Worm (Caenorhabditis elegans): ENCODE measurements around the gene F54C8.7.

F54C8.7 gene

DNA sequence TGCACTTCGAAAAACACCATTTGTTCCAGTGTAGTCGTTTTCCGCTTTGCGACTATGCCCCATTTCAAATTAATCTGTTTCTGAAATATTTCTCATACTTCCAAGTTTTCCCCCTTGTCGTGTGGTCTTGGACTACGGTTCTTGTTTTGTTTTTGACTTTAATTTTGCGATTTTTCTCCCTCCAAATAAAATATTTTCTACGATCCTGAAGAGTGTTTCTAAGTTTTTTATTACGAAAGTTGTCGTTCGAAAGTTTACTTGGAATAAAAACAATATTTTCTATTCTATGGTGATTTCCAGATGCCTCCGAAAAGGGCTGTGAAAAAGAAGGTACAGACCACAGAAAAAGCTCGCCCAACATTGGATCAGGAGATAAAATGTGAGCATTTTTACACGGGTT is 14.0 kb upstream of the F54C8.7 start, which contains the start of gene tag-342:
Gene tag-342, plus strand, starts transcription at position 301 of the 400 bp plus-strand sequence.
- no peak for TF ChIP-seq cog-1 (tag; optimal IDR thresholded peaks at IDR 0.05)
- TF ChIP-seq ztf-29 (GFP tag; IDR thresholded peaks at IDR 0.05), result no peak
- TF ChIP-seq ztf-23 (GFP tag; IDR thresholded peaks at IDR 0.05), result no peak
- TF ChIP-seq tab-1 (GFP tag; IDR thresholded peaks at IDR 0.05), result no peak
- no peak for TF ChIP-seq med-1 (GFP tag; optimal IDR thresholded peaks at IDR 0.05; ENCODE audit: insufficient read depth)
- TF ChIP-seq klf-2 (GFP tag; conservative IDR thresholded peaks at IDR 0.05), result no peak
- TF ChIP-seq T22C8.4 (GFP tag; IDR thresholded peaks at IDR 0.05), result no peak
- TF ChIP-seq ref-1 (GFP tag; conservative IDR thresholded peaks at IDR 0.05), result no peak
- TF ChIP-seq flt-1 (GFP tag; IDR thresholded peaks at IDR 0.05), result no peak

DNA sequence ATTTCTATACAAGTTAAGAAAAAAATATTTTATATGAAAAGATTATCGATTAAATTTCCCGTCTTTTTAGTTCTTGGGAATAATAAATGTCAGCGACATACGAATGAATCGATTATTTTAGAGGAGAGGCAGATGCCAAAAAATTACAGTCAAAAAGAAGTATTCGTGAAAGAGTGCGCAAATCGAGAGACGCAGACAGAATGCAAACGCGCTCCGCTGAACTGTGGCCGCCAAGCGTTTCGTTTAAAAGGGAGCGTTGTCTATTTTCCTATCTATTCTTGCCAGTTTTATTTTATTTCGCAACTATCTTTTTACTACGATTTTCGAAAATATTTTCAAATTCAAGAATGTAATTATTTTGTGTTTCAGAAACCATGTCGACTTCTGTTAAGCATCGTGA is 13.2 kb upstream of the F54C8.7 start, which contains the start of gene baf-1:
Gene baf-1, plus strand, starts transcription at position 370 of the 400 bp plus-strand sequence.
- TF ChIP-seq T22C8.4 (GFP tag; IDR thresholded peaks at IDR 0.05) (peak; percentile 34; the same call in 1 of the 2 replicates), tab-1 (GFP tag; IDR thresholded peaks at IDR 0.05) (no peak), flt-1 (GFP tag; IDR thresholded peaks at IDR 0.05) (no peak)

DNA sequence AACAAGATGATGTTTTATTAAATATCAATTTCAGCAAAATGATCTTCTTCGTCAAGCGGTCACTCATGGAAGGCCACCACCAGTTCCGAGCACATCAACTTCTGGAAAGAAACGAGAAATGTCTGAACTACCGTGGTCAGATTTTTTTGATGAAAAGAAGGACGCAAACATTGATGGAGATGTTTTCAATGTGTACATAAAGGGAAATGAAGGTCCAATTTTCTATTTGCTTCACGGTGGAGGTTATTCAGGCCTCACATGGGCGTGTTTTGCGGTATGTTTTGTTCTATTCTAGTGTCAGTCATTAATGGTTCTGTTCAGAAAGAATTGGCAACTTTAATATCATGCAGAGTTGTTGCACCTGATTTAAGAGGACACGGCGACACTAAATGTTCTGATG is 12.0 kb upstream of the F54C8.7 start, which contains the start of gene B0464.6:
Gene B0464.6, minus strand, starts transcription at position 101 of the 400 bp plus-strand sequence.
- TF ChIP-seq ztf-23 (GFP tag; IDR thresholded peaks at IDR 0.05) (no peak), klf-2 (GFP tag; conservative IDR thresholded peaks at IDR 0.05) (no peak), tab-1 (GFP tag; IDR thresholded peaks at IDR 0.05) (no peak), flt-1 (GFP tag; IDR thresholded peaks at IDR 0.05) (no peak), T22C8.4 (GFP tag; IDR thresholded peaks at IDR 0.05) (no peak), ref-1 (GFP tag; conservative IDR thresholded peaks at IDR 0.05) (no peak), med-1 (GFP tag; optimal IDR thresholded peaks at IDR 0.05; ENCODE audit: insufficient read depth) (no peak), cog-1 (tag; optimal IDR thresholded peaks at IDR 0.05) (no peak)

DNA sequence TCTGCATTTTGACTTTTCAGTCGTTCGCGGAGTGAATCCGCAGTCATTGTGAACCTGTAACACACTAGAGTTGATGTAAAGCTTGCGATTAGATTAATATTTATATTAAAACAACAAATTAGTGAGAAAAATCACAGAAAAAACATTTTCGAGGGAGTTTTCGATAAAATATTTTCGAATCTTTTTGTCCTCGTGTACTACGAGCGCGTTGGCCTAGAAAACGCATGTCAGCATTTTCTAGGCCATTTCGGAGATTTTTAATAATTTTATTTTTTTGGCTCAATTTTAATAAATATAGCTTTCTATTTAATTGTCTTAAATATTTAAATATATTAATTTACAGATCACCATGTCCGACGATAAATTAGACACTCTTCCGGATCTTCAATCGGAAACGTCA is 11.6 kb upstream of the F54C8.7 start, which contains the start of gene B0464.9:
Gene B0464.9, plus strand, starts transcription at position 344 of the 400 bp plus-strand sequence.
- TF ChIP-seq ztf-23 (GFP tag; IDR thresholded peaks at IDR 0.05) (peak; percentile 43; the same call in 1 of the 2 replicates), klf-2 (GFP tag; conservative IDR thresholded peaks at IDR 0.05) (no peak), med-1 (GFP tag; optimal IDR thresholded peaks at IDR 0.05; ENCODE audit: insufficient read depth) (no peak), T22C8.4 (GFP tag; IDR thresholded peaks at IDR 0.05) (peak; percentile 6; the same call in 1 of the 2 replicates)

DNA sequence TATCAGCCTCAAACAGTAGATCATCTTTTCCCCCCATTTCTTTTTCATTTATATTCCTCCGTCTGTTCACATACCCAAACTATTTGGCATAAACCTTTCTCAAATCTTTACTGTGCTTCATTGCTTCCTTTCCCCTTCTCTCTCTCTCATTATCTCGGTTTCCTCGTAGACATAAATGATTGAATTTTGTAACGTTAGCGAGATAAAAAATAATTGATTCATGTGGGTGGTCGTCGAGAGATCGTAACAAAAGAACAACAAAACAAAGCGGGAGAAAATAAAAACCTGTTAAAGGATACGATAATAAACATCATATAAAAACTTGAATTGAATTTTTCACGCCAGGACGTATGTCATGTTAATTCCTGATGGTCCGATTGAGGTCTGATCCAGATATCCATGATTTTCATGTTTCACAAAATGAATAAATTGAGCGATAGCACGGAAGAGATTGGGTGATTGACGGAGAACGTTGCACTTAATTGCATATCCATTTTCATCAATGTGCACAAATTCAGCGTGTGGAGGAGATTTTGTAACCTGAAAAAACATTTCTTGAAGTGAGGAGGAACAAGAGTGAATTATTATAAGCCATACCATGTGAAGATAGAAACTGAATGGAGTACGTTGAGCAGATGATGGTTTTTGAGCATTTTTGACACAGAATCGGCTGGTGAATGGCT is 9.1 kb upstream of the F54C8.7 start:
- TF ChIP-seq med-1 (GFP tag; optimal IDR thresholded peaks at IDR 0.05; ENCODE audit: insufficient read depth) (peak; percentile 5), tab-1 (GFP tag; IDR thresholded peaks at IDR 0.05) (no peak)

DNA sequence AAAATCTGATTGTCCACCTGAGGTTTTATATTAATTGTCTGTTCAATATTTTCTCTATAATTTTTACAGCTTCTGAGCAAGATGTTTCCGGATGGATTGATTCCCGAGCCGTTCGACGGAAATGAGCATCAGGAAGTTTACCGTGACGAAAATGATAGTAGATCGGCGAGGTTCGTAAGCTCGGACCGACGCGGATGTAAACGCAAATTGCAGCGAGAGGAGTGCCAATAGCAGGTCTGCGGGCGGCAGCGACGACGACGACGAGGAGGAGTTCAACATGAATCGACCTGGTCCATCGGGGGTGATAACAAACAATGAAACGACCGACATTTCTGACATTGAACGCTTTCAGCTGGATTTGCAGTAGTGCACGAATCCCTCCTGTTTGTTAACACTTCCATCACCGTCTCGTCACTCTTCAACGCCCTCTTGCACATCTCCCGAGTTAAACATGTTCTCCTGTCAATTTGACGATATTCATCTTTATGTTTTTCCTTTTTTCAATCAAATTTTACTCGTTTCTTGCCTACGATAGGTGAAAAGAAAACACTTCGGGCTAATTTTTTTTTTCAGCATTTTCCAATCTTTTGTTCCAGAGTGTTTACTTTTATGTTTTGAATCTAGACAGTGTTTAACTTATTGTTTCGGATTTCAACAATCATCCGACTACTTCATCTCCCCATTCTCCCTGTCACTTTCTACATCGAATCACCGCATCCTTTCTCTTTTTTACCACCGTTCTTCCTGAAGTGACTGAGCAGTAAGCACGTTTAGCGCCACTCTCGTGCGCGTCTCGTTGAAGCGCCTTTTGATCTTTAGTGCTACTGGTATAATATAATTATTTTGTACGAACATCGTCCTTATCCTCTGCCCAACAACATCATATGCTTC is 8.3 kb upstream of the F54C8.7 start:
- TF ChIP-seq T22C8.4 (GFP tag; IDR thresholded peaks at IDR 0.05), result no peak
- TF ChIP-seq ref-1 (GFP tag; conservative IDR thresholded peaks at IDR 0.05), result no peak
- TF ChIP-seq klf-2 (GFP tag; conservative IDR thresholded peaks at IDR 0.05), result no peak
- TF ChIP-seq flt-1 (GFP tag; IDR thresholded peaks at IDR 0.05), result no peak
- no peak for TF ChIP-seq tab-1 (GFP tag; IDR thresholded peaks at IDR 0.05)
- TF ChIP-seq ztf-23 (GFP tag; IDR thresholded peaks at IDR 0.05), result no peak
- no peak for TF ChIP-seq ztf-29 (GFP tag; IDR thresholded peaks at IDR 0.05)
- no peak for TF ChIP-seq cog-1 (tag; optimal IDR thresholded peaks at IDR 0.05)
- TF ChIP-seq med-1 (GFP tag; optimal IDR thresholded peaks at IDR 0.05; ENCODE audit: insufficient read depth), result no peak

DNA sequence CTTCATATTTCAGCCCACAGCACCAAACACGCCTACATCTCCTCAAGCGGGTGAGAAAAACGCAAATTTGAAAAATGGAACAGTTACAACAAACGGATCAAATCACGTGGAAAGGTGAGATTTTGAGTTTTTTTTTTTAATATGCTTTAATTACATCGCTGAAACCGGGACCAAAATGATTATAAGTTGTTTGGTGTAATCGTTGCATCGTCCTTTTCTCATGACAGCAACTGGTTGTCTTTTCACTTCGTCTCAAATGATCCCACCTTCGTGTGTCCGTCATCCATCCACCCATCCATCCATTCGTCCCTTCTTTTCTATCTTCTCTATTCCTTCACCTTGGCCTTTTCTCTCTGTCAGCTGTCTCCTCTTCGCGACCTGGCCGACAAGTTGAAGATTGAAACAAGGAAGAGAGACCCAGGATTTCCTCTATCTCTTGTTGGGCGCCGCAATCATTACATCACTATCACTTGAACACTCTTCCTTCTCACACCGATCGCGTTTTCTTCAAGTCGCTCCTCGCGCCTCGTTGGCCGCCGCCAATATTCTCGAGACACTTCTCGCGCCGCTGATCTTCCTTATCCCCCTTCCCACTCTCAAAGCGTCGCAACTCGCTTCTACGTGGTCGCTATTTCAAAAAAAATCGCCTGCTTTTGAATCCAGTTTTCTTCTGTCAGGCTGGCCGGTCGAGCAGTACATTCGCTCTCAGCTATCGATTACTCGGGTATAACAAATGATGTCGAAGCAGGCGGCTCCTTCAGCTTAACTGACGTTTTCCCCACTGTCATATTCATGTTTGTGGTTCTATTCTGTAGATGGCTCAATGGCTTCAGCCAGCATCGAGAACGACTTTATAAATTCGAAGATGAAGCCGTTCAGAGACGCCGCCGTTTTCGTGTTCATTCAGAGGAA is 3.6 kb upstream of the F54C8.7 start:
- TF ChIP-seq ref-1 (GFP tag; conservative IDR thresholded peaks at IDR 0.05) (no peak), klf-2 (GFP tag; conservative IDR thresholded peaks at IDR 0.05) (no peak), T22C8.4 (GFP tag; IDR thresholded peaks at IDR 0.05) (0 out of 2 replicates have a peak, but pooled peaks have one; percentile 21), cog-1 (tag; optimal IDR thresholded peaks at IDR 0.05) (no peak), med-1 (GFP tag; optimal IDR thresholded peaks at IDR 0.05; ENCODE audit: insufficient read depth) (no peak), ztf-23 (GFP tag; IDR thresholded peaks at IDR 0.05) (no peak), ztf-29 (GFP tag; IDR thresholded peaks at IDR 0.05) (no peak), tab-1 (GFP tag; IDR thresholded peaks at IDR 0.05) (no peak), flt-1 (GFP tag; IDR thresholded peaks at IDR 0.05) (no peak)

DNA sequence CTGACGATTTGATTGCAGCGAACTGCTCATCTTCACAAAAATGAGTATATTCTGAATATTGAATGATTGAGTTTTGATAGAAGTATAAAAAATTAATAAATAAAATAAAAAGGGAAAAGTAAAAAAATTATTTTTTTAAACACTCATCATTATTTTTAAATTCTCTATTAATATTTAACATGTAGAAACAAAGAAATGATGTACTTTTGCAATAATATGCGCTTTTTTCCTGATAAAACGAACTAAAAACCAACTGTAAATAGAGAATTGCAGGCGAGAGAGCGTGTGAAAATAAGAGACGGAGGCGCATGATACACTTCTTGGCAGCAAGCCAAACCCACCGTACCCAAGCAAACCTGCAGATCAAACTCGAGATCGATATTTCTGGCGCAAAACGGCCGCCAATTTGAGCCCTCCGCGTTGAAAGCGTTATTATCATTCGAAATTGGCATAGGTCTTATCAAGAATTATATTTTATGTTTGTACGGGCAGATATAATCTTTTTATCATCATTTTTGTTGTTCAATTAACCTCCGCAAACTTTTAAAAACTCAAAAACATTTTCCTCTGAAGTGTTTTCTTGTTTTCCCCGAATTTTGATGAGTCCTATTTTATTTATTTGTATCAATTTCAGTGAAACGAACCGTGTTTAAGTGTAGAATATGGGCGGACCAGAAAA is 2.3 kb upstream of the F54C8.7 start, which contains the start of the genes rheb-1 and spk-1:
Gene rheb-1, minus strand, starts transcription at position 51 of the 679 bp plus-strand sequence.
Gene spk-1, plus strand, starts transcription at position 629 of the 679 bp plus-strand sequence.
- TF ChIP-seq tab-1 (GFP tag; IDR thresholded peaks at IDR 0.05) (no peak), cog-1 (tag; optimal IDR thresholded peaks at IDR 0.05) (peak; percentile 34), ztf-29 (GFP tag; IDR thresholded peaks at IDR 0.05) (peak; percentile 69), flt-1 (GFP tag; IDR thresholded peaks at IDR 0.05) (0 out of 2 replicates have a peak, but pooled peaks have one; percentile 43), med-1 (GFP tag; optimal IDR thresholded peaks at IDR 0.05; ENCODE audit: insufficient read depth) (no peak), klf-2 (GFP tag; conservative IDR thresholded peaks at IDR 0.05) (no peak), ref-1 (GFP tag; conservative IDR thresholded peaks at IDR 0.05) (no peak), ztf-23 (GFP tag; IDR thresholded peaks at IDR 0.05) (no peak), T22C8.4 (GFP tag; IDR thresholded peaks at IDR 0.05) (peak; percentile 82)

Measured in whole organism, midembryonic.